Worm (Caenorhabditis elegans) whole organism, late embryonic: ENCODE data around the gene rps-4.

Experiments used
- K02D7.2 ChIP-seq: sonication (generic microtip); optimal IDR thresholded peaks from 2 replicates; lab custom pipeline; 2017; ENCODE audit warnings: mild to moderate bottlenecking, missing genetic modification characterization, missing compliant biosample characterization
- ceh-48 ChIP-seq: sonication (generic microtip); optimal IDR thresholded peaks from 2 replicates; lab custom pipeline; 2016; ENCODE audit warnings: missing genetic modification characterization, inconsistent platforms, missing compliant biosample characterization
- hlh-15 ChIP-seq: sonication (generic microtip); optimal IDR thresholded peaks from 2 replicates; lab custom pipeline; 2016; ENCODE audit warnings: missing genetic modification characterization, missing compliant biosample characterization
- sox-2 ChIP-seq: fragments of 200-800 bp; sonication (Bioruptor generic); IDR thresholded peaks from 2 replicates; pipeline ENCODE4 v1.3.6; 2022; ENCODE audit warnings: missing genetic modification reagents, missing genetic modification characterization, missing compliant biosample characterization
- ztf-16 ChIP-seq: sonication (generic microtip); optimal IDR thresholded peaks from 2 replicates; lab custom pipeline; 2017; ENCODE audit warnings: missing genetic modification characterization, missing compliant biosample characterization

DNA sequence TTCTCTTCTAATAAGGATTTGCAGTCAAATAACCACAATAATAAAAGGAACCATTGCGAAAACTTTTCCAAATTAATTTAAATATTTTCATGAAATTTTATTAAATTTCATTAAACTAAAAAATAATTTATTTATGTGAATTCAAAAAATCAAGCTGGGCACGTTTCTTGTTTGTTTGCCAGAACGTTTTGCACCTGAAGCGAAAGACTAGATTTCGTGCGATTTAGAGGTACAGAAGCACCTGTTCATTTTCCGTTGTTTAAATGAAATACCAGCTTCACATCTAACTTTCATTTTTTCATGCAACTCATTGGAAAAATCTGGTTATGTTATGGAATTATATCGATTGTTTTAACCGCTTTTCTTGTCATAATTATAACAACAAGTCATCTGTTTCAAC is 12.4 kb downstream of the rps-4 start, which contains the start of gene srg-48:
- no peak for TF ChIP-seq ztf-16
- TF ChIP-seq hlh-15 (tag; lab: Kevin White, UChicago): no peak
- TF ChIP-seq sox-2 (GFP tag; lab: Robert Waterston, UW): no peak
- no peak for TF ChIP-seq ceh-48 (tag; lab: Kevin White, UChicago)
- TF ChIP-seq K02D7.2 (tag; lab: Kevin White, UChicago): no peak
